Fruit fly (Drosophila melanogaster) whole organism, embryonic: ENCODE measurements around the gene CG1910.
A peak's percentile ranks its signal among the peaks of the same experiment; 100 is the strongest.

Experiments used
- Aef1 ChIP-seq: fragments of 200-800 bp; sonication (Bioruptor generic); IDR thresholded peaks from 3 replicates; pipeline ENCODE4 v1.3.6; 2022; ENCODE audit warnings: missing biosample characterization, missing genetic modification characterization
- BEAF-32 ChIP-seq: fragments of 200-800 bp; sonication (Bioruptor generic); optimal IDR thresholded peaks from 3 replicates; lab custom pipeline; 2017; ENCODE audit warnings: missing biosample characterization, missing genetic modification characterization, mild to moderate bottlenecking, moderate library complexity, missing genetic modification reagents
- Bgb ChIP-seq: fragments of 200-800 bp; sonication (Bioruptor generic); IDR thresholded peaks from 2 replicates; pipeline ENCODE4 v1.3.6; 2022; ENCODE audit warnings: missing biosample characterization, missing genetic modification characterization; ENCODE audit not compliant: partially characterized antibody
- CG10267 ChIP-seq: fragments of 200-800 bp; sonication (Bioruptor generic); optimal IDR thresholded peaks from 2 replicates; lab custom pipeline; 2018; ENCODE audit warnings: missing biosample characterization, mild to moderate bottlenecking, missing genetic modification characterization, moderate library complexity
- CG13287 ChIP-seq: fragments of 200-800 bp; sonication (Bioruptor generic); IDR thresholded peaks from 2 replicates; pipeline ENCODE4 v1.3.6; 2022; ENCODE audit warnings: missing biosample characterization, missing genetic modification characterization; ENCODE audit not compliant: partially characterized antibody
- CG13894 ChIP-seq: fragments of 200-800 bp; sonication (Bioruptor generic); optimal IDR thresholded peaks from 3 replicates; lab custom pipeline; 2018; ENCODE audit warnings: missing biosample characterization, mild to moderate bottlenecking, missing genetic modification characterization, moderate library complexity
- CG15514 ChIP-seq: fragments of 200-800 bp; sonication (Bioruptor generic); optimal IDR thresholded peaks from 3 replicates; lab custom pipeline; 2017; ENCODE audit warnings: missing biosample characterization, missing genetic modification characterization, mild to moderate bottlenecking, moderate library complexity, missing genetic modification reagents
- CG1603 ChIP-seq: fragments of 200-800 bp; sonication (Bioruptor generic); optimal IDR thresholded peaks from 2 replicates; lab custom pipeline; 2019; ENCODE audit warnings: missing biosample characterization, mild to moderate bottlenecking, missing genetic modification characterization, moderate library complexity
- CG17385 ChIP-seq: fragments of 200-800 bp; sonication (Bioruptor generic); optimal IDR thresholded peaks from 3 replicates; lab custom pipeline; 2018; ENCODE audit warnings: missing biosample characterization, mild to moderate bottlenecking, missing genetic modification characterization
- CG17829 ChIP-seq: fragments of 200-800 bp; optimal IDR thresholded peaks from 2 replicates; lab custom pipeline; 2019; ENCODE audit warnings: missing biosample characterization, mild to moderate bottlenecking, missing genetic modification characterization, moderate library complexity
- CG30020 ChIP-seq: fragments of 200-800 bp; optimal IDR thresholded peaks from 2 replicates; lab custom pipeline; 2019; ENCODE audit warnings: missing biosample characterization, mild to moderate bottlenecking, missing genetic modification characterization, moderate library complexity
- CG31441 ChIP-seq: fragments of 200-800 bp; sonication (Bioruptor generic); IDR thresholded peaks from 2 replicates; pipeline ENCODE4 v1.3.6; 2022; ENCODE audit warnings: missing biosample characterization, missing genetic modification characterization
- CG33213 ChIP-seq: fragments of 200-800 bp; sonication (Bioruptor generic); optimal IDR thresholded peaks from 3 replicates; lab custom pipeline; 2016; ENCODE audit warnings: missing biosample characterization, missing genetic modification characterization
- CG34224 ChIP-seq: fragments of 200-800 bp; sonication (Bioruptor generic); IDR thresholded peaks from 3 replicates; pipeline ENCODE4 v1.3.6; 2022; ENCODE audit warnings: missing biosample characterization, missing genetic modification characterization; ENCODE audit not compliant: partially characterized antibody
- CG34422 ChIP-seq: fragments of 200-800 bp; sonication (Bioruptor generic); IDR thresholded peaks from 3 replicates; pipeline ENCODE4 v1.3.6; 2022; ENCODE audit warnings: missing biosample characterization, missing genetic modification characterization
- CG4707 ChIP-seq: fragments of 200-800 bp; sonication (Bioruptor generic); optimal IDR thresholded peaks from 2 replicates; lab custom pipeline; 2018; ENCODE audit warnings: missing biosample characterization, mild to moderate bottlenecking, missing genetic modification characterization, moderate library complexity
- CG6765 ChIP-seq: fragments of 200-800 bp; sonication (Bioruptor generic); optimal IDR thresholded peaks from 3 replicates; lab custom pipeline; 2017; ENCODE audit warnings: missing biosample characterization, mild to moderate bottlenecking, missing genetic modification characterization
- CG6791 ChIP-seq: fragments of 200-800 bp; sonication (Bioruptor generic); IDR thresholded peaks from 3 replicates; pipeline ENCODE4 v1.3.6; 2022; ENCODE audit warnings: missing biosample characterization, missing genetic modification characterization; ENCODE audit not compliant: partially characterized antibody
- CG7928 ChIP-seq: fragments of 200-800 bp; sonication (Bioruptor generic); optimal IDR thresholded peaks from 2 replicates; lab custom pipeline; 2017; ENCODE audit warnings: missing biosample characterization, mild to moderate bottlenecking, missing genetic modification characterization
- CG9437 ChIP-seq: fragments of 200-800 bp; sonication (Bioruptor generic); optimal IDR thresholded peaks from 2 replicates; lab custom pipeline; 2018; ENCODE audit warnings: missing biosample characterization, mild to moderate bottlenecking, missing genetic modification characterization
- CG9797 ChIP-seq: fragments of 200-800 bp; sonication (Bioruptor generic); optimal IDR thresholded peaks from 3 replicates; lab custom pipeline; 2018; ENCODE audit warnings: missing biosample characterization, mild to moderate bottlenecking, missing genetic modification characterization
- CHES-1-like ChIP-seq: fragments of 200-800 bp; sonication (Bioruptor generic); optimal IDR thresholded peaks from 2 replicates; lab custom pipeline; 2016; ENCODE audit warnings: missing biosample characterization, missing genetic modification characterization
- Dll ChIP-seq: fragments of 200-800 bp; sonication (Bioruptor generic); IDR thresholded peaks from 4 replicates; pipeline ENCODE4 v1.3.6; 2022; ENCODE audit warnings: missing biosample characterization, missing genetic modification characterization; ENCODE audit not compliant: partially characterized antibody
- Dp ChIP-seq: fragments of 200-800 bp; sonication (Bioruptor generic); optimal IDR thresholded peaks from 2 replicates; lab custom pipeline; 2018; ENCODE audit warnings: missing biosample characterization, mild to moderate bottlenecking, missing genetic modification characterization, moderate library complexity
- Dref ChIP-seq: fragments of 200-800 bp; sonication (Bioruptor generic); IDR thresholded peaks from 2 replicates; pipeline ENCODE4 v1.3.6; 2022; ENCODE audit warnings: missing biosample characterization, missing genetic modification characterization
- E2f2 ChIP-seq: fragments of 200-800 bp; sonication (Bioruptor generic); IDR thresholded peaks from 2 replicates; pipeline ENCODE4 v1.3.6; 2022; ENCODE audit warnings: missing biosample characterization, missing genetic modification characterization
- Ets97D ChIP-seq: fragments of 200-800 bp; sonication (Bioruptor generic); optimal IDR thresholded peaks from 3 replicates; lab custom pipeline; 2016; ENCODE audit warnings: missing biosample characterization, missing genetic modification characterization
- HLH4C ChIP-seq: fragments of 200-800 bp; sonication (Bioruptor generic); IDR thresholded peaks from 3 replicates; pipeline ENCODE4 v1.3.6; 2022; ENCODE audit warnings: missing biosample characterization, missing genetic modification characterization; ENCODE audit not compliant: partially characterized antibody
- HmgZ ChIP-seq: fragments of 200-800 bp; sonication (Bioruptor generic); optimal IDR thresholded peaks from 2 replicates; lab custom pipeline; 2018; ENCODE audit warnings: missing biosample characterization, mild to moderate bottlenecking, missing genetic modification characterization
- Jarid2 ChIP-seq: fragments of 200-800 bp; sonication (Bioruptor generic); optimal IDR thresholded peaks from 3 replicates; lab custom pipeline; 2017; ENCODE audit warnings: mild to moderate bottlenecking, missing biosample characterization, missing genetic modification reagents, missing genetic modification characterization
- Kr ChIP-seq: fragments of 200-800 bp; sonication (Bioruptor generic); optimal IDR thresholded peaks from 2 replicates; lab custom pipeline; 2017; ENCODE audit warnings: missing biosample characterization, mild to moderate bottlenecking, missing genetic modification characterization
- MBD-R2 ChIP-seq: fragments of 200-800 bp; sonication (Bioruptor generic); IDR thresholded peaks from 2 replicates; pipeline ENCODE4 v1.3.6; 2022; ENCODE audit warnings: missing biosample characterization, missing genetic modification characterization
- MESR4 ChIP-seq: fragments of 200-800 bp; sonication (Bioruptor generic); optimal IDR thresholded peaks from 2 replicates; lab custom pipeline; 2018; ENCODE audit warnings: missing biosample characterization, mild to moderate bottlenecking, missing genetic modification characterization, moderate library complexity
- Max ChIP-seq: fragments of 200-800 bp; sonication (Bioruptor generic); optimal IDR thresholded peaks from 2 replicates; lab custom pipeline; 2016; ENCODE audit warnings: missing biosample characterization, mild to moderate bottlenecking, missing genetic modification characterization
- NC2α ChIP-seq: fragments of 200-800 bp; sonication (Bioruptor generic); optimal IDR thresholded peaks from 2 replicates; lab custom pipeline; 2016; ENCODE audit warnings: missing biosample characterization, missing genetic modification characterization
- Opbp ChIP-seq: fragments of 200-800 bp; sonication (Bioruptor generic); IDR thresholded peaks from 3 replicates; pipeline ENCODE4 v1.3.6; 2022; ENCODE audit warnings: missing biosample characterization, missing genetic modification characterization; ENCODE audit not compliant: partially characterized antibody
- Poxn ChIP-seq: fragments of 200-800 bp; sonication (Bioruptor generic); IDR thresholded peaks from 2 replicates; pipeline ENCODE4 v1.3.6; 2022; ENCODE audit warnings: missing biosample characterization, missing genetic modification characterization
- Ravus ChIP-seq: fragments of 200-800 bp; sonication (Bioruptor generic); IDR thresholded peaks from 2 replicates; pipeline ENCODE4 v1.3.6; 2022; ENCODE audit warnings: missing biosample characterization, missing genetic modification characterization
- Scr ChIP-seq: fragments of 200-800 bp; sonication (Bioruptor generic); IDR thresholded peaks from 2 replicates; pipeline ENCODE4 v1.3.6; 2022; ENCODE audit warnings: missing biosample characterization, missing genetic modification characterization; ENCODE audit not compliant: partially characterized antibody
- Sry-δ ChIP-seq: fragments of 200-800 bp; sonication (Bioruptor generic); optimal IDR thresholded peaks from 2 replicates; lab custom pipeline; 2016; ENCODE audit warnings: missing biosample characterization, missing genetic modification characterization
- crp ChIP-seq, 2 experiments: fragments of 200-800 bp; sonication (Bioruptor generic); optimal IDR thresholded peaks; 2 replicates in 1 of 2; 3 replicates in 1 of 2; lab custom pipeline; 2017; ENCODE audit warnings: missing biosample characterization in 2 of 2, missing genetic modification characterization in 2 of 2, mild to moderate bottlenecking in 1 of 2, moderate library complexity in 1 of 2
- da ChIP-seq: fragments of 200-800 bp; sonication (Bioruptor generic); optimal IDR thresholded peaks from 2 replicates; lab custom pipeline; 2016; ENCODE audit warnings: missing biosample characterization, missing genetic modification characterization
- dmrt99B ChIP-seq: fragments of 200-800 bp; sonication (Bioruptor generic); optimal IDR thresholded peaks from 2 replicates; lab custom pipeline; 2018; ENCODE audit warnings: missing biosample characterization, mild to moderate bottlenecking, missing genetic modification characterization, moderate library complexity
- gro ChIP-seq: fragments of 200-800 bp; sonication (Bioruptor generic); optimal IDR thresholded peaks from 2 replicates; lab custom pipeline; 2016; ENCODE audit warnings: missing biosample characterization, missing genetic modification characterization
- hbn ChIP-seq: fragments of 200-800 bp; sonication (Bioruptor generic); IDR thresholded peaks from 2 replicates; pipeline ENCODE4 v1.3.6; 2022; ENCODE audit warnings: missing biosample characterization, missing genetic modification characterization; ENCODE audit not compliant: partially characterized antibody
- lab ChIP-seq: fragments of 200-800 bp; sonication (Bioruptor generic); optimal IDR thresholded peaks from 3 replicates; lab custom pipeline; 2017; ENCODE audit warnings: missing biosample characterization, missing genetic modification characterization, mild to moderate bottlenecking, moderate library complexity, missing genetic modification reagents
- sna ChIP-seq: fragments of 200-800 bp; sonication (Bioruptor generic); IDR thresholded peaks from 2 replicates; pipeline ENCODE4 v1.3.6; 2022; ENCODE audit warnings: missing biosample characterization, missing genetic modification characterization; ENCODE audit not compliant: partially characterized antibody
- zfh1 ChIP-seq: fragments of 200-800 bp; sonication (Bioruptor generic); IDR thresholded peaks from 3 replicates; pipeline ENCODE4 v1.3.6; 2022; ENCODE audit warnings: missing biosample characterization, missing genetic modification characterization

CG1910 gene

DNA sequence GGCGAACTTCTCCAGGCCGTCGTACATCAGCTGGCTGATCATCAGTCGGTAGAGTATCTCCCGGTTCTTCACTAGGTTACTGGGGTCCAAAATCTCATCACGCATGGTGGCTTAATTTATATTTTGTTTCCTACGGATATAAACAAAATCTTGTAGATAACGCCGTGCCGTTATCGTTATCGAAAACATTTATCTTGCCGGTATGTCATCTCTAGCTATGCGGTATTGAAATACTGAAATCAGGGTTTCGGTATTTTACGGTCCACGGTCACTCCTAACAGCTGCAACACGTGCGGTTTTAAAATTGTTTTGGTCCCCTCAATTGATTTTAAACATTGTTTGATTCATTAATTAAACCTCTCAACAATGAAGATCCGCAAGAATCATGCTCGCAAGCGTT lies 10.7 kb upstream of the CG1910 start, which contains the start of the genes CstF50 and CG11563 (continued):
- TF ChIP-seq Bgb (GFP tag; lab: Robert Waterston, UW) (peak; percentile 28; the same call in 1 of the 2 replicates), HmgZ (peak; percentile 22), Max (GFP tag; lab: Kevin White, UChicago) (peak; percentile 72), CG17829 (peak; percentile 11), CG34422 (GFP tag; lab: Robert Waterston, UW) (peak; percentile 81; the same call in 1 of the 3 replicates), CG30020 (tag; lab: Kevin White, UChicago) (peak; percentile 21), CG4707 (GFP tag; lab: Kevin White, UChicago) (no peak), Dp (peak; percentile 40), CG10267 (tag; lab: Kevin White, UChicago) (peak; percentile 14), Poxn (GFP tag; lab: Robert Waterston, UW) (no peak), dmrt99B (tag; lab: Kevin White, UChicago) (no peak), zfh1 (GFP tag; lab: Robert Waterston, UW) (no peak), Dll (GFP tag; lab: Robert Waterston, UW) (peak; percentile 54; the same call in 2 of the 4 replicates), Sry-δ (GFP tag; lab: Kevin White, UChicago) (peak; percentile 88), CG6765 (GFP tag; lab: Kevin White, UChicago) (no peak), CG17385 (GFP tag; lab: Kevin White, UChicago) (no peak), CG1603 (tag; lab: Kevin White, UChicago) (peak; percentile 49), CG13894 (tag; lab: Kevin White, UChicago) (no peak), CG34224 (peak; percentile 49; the same call in 2 of the 3 replicates), BEAF-32 (peak; percentile 48), Kr (GFP tag; lab: Kevin White, UChicago) (no peak), Ravus (GFP tag; lab: Robert Waterston, UW) (no peak), MESR4 (GFP tag; lab: Kevin White, UChicago) (peak; percentile 47), E2f2 (GFP tag; lab: Robert Waterston, UW) (peak; percentile 34), Ets97D (GFP tag; lab: Kevin White, UChicago) (peak; percentile 48), Scr (peak; percentile 46), NC2α (GFP tag; lab: Kevin White, UChicago) (no peak), HLH4C (GFP tag; lab: Robert Waterston, UW) (peak; percentile 42; the same call in 2 of the 3 replicates), CG31441 (GFP tag; lab: Robert Waterston, UW) (no peak), sna (GFP tag; lab: Robert Waterston, UW) (peak; percentile 56; the same call in 1 of the 2 replicates), CG9797 (GFP tag; lab: Kevin White, UChicago) (peak; percentile 84), Aef1 (no peak), Jarid2 (GFP tag; lab: Kevin White, UChicago) (no peak), hbn (GFP tag; lab: Robert Waterston, UW) (0 out of 2 replicates have a peak, but pooled peaks have one; percentile 33), da (GFP tag; lab: Kevin White, UChicago) (no peak), MBD-R2 (GFP tag; lab: Robert Waterston, UW) (peak; percentile 80), CG33213 (no peak), CG13287 (peak; percentile 76), Dref (GFP tag; lab: Robert Waterston, UW) (peak; percentile 70), CG7928 (GFP tag; lab: Kevin White, UChicago) (no peak), lab (GFP tag; lab: Kevin White, UChicago) (no peak), gro (no peak), CG6791 (0 out of 3 replicates have a peak, but pooled peaks have one; percentile 33), CG9437 (peak; percentile 7), crp (GFP tag; optimal IDR thresholded peaks at IDR 0.05; lab: Kevin White, UChicago) (peak in 1 of 2 experiments; percentile 69), CG15514 (GFP tag; lab: Kevin White, UChicago) (peak; percentile 73), Opbp (peak; percentile 62; the same call in 1 of the 3 replicates), CHES-1-like (peak; percentile 13)
